Fruit fly (Drosophila melanogaster): Measurements from ENCODE around the gene Myb.

Myb gene

dm6 chrX:15841346-15841745, 16.3 kb downstream of the Myb start (continued):
- TF ChIP-seq CG4424 (GFP tag; optimal IDR thresholded peaks at IDR 0.05), result no peak
- no peak for TF ChIP-seq Gug (GFP tag; IDR thresholded peaks at IDR 0.05)
- TF ChIP-seq CG3726 (GFP tag; IDR thresholded peaks at IDR 0.05), result no peak
- TF ChIP-seq fu2 (GFP tag; optimal IDR thresholded peaks at IDR 0.05), result no peak
- peak; percentile 44; the same call in 1 of the 2 replicates for TF ChIP-seq hbn (GFP tag; IDR thresholded peaks at IDR 0.05; ENCODE audit: partially characterized antibody)
- peak; percentile 76 for TF ChIP-seq Scr (GFP tag; IDR thresholded peaks at IDR 0.05; ENCODE audit: partially characterized antibody)
- no peak for TF ChIP-seq Chrac-16 (GFP tag; optimal IDR thresholded peaks at IDR 0.05)
- TF ChIP-seq CG7963 (GFP tag; IDR thresholded peaks at IDR 0.05; ENCODE audit: partially characterized antibody), result peak; percentile 99
- TF ChIP-seq seq (GFP tag; IDR thresholded peaks at IDR 0.05), result no peak
- no peak for TF ChIP-seq PHDP (tag; optimal IDR thresholded peaks at IDR 0.05)
- TF ChIP-seq inv (GFP tag; IDR thresholded peaks at IDR 0.05; ENCODE audit: partially characterized antibody), result peak; percentile 82
- TF ChIP-seq D19B (GFP tag; optimal IDR thresholded peaks at IDR 0.05), result peak; percentile 81
- TF ChIP-seq Fer3 (tag; optimal IDR thresholded peaks at IDR 0.05), result no peak
- TF ChIP-seq CG13775 (GFP tag; optimal IDR thresholded peaks at IDR 0.05), result no peak
- TF ChIP-seq CG8388 (GFP tag; optimal IDR thresholded peaks at IDR 0.05), result no peak
- no peak for TF ChIP-seq CG17186 (GFP tag; optimal IDR thresholded peaks at IDR 0.05)
- no peak for TF ChIP-seq CG6813 (GFP tag; optimal IDR thresholded peaks at IDR 0.05)
- no peak for TF ChIP-seq tap (tag; optimal IDR thresholded peaks at IDR 0.05)
- TF ChIP-seq CG6791 (GFP tag; IDR thresholded peaks at IDR 0.05; ENCODE audit: partially characterized antibody), result peak; percentile 99
- TF ChIP-seq shn (GFP tag; optimal IDR thresholded peaks at IDR 0.05), result no peak
- no peak for TF ChIP-seq pho (GFP tag; optimal IDR thresholded peaks at IDR 0.05)
- peak; percentile 65; the same call in 3 of the 4 replicates for TF ChIP-seq Dll (GFP tag; IDR thresholded peaks at IDR 0.05; ENCODE audit: partially characterized antibody)
- no peak for TF ChIP-seq az2 (GFP tag; optimal IDR thresholded peaks at IDR 0.05)
- TF ChIP-seq yki (optimal IDR thresholded peaks at IDR 0.05), result no peak
- TF ChIP-seq Opbp (GFP tag; IDR thresholded peaks at IDR 0.05; ENCODE audit: partially characterized antibody), result peak; percentile 96; the same call in 2 of the 3 replicates
- no peak for TF ChIP-seq Aef1 (GFP tag; IDR thresholded peaks at IDR 0.05)
- no peak for TF ChIP-seq fd64A (GFP tag; optimal IDR thresholded peaks at IDR 0.05)
- TF ChIP-seq CG34224 (GFP tag; IDR thresholded peaks at IDR 0.05; ENCODE audit: partially characterized antibody), result peak; percentile 60; the same call in 2 of the 3 replicates
- peak; percentile 26 for TF ChIP-seq Sry-δ (GFP tag; optimal IDR thresholded peaks at IDR 0.05)
- TF ChIP-seq CG16813 (GFP tag; IDR thresholded peaks at IDR 0.05; ENCODE audit: partially characterized antibody), result peak; percentile 95
- TF ChIP-seq Dref (GFP tag; IDR thresholded peaks at IDR 0.05), result peak; percentile 37; the same call in 1 of the 2 replicates
- TF ChIP-seq run (tag; optimal IDR thresholded peaks at IDR 0.05), result no peak
- TF ChIP-seq Pdp1 (GFP tag; optimal IDR thresholded peaks at IDR 0.05), result no peak
- no peak for TF ChIP-seq CG4282 (GFP tag; optimal IDR thresholded peaks at IDR 0.05)
- TF ChIP-seq nerfin-2 (GFP tag; IDR thresholded peaks at IDR 0.05; ENCODE audit: partially characterized antibody), result peak; percentile 96
- no peak for TF ChIP-seq klu (GFP tag; IDR thresholded peaks at IDR 0.05)
- peak; percentile 98 for TF ChIP-seq mld (GFP tag; IDR thresholded peaks at IDR 0.05; ENCODE audit: partially characterized antibody)
- no peak for TF ChIP-seq CG8924 (tag; optimal IDR thresholded peaks at IDR 0.05)
- no peak for TF ChIP-seq Antp (GFP tag; optimal IDR thresholded peaks at IDR 0.05)
- no peak for TF ChIP-seq phol (tag; optimal IDR thresholded peaks at IDR 0.05)
- TF ChIP-seq dysf (GFP tag; IDR thresholded peaks at IDR 0.05), result no peak
- TF ChIP-seq Lpt (GFP tag; optimal IDR thresholded peaks at IDR 0.05), result no peak
- TF ChIP-seq CG14860 (GFP tag; IDR thresholded peaks at IDR 0.05; ENCODE audit: partially characterized antibody), result peak; percentile 98
- no peak for TF ChIP-seq kay (GFP tag; optimal IDR thresholded peaks at IDR 0.05)
- TF ChIP-seq CG3281 (GFP tag; optimal IDR thresholded peaks at IDR 0.05), result no peak
- TF ChIP-seq Adf1 (GFP tag; IDR thresholded peaks at IDR 0.05), result no peak
- TF ChIP-seq amos (GFP tag; IDR thresholded peaks at IDR 0.05; ENCODE audit: partially characterized antibody), result peak; percentile 70
- TF ChIP-seq tna (GFP tag; IDR thresholded peaks at IDR 0.05; ENCODE audit: partially characterized antibody), result peak; percentile 98
- TF ChIP-seq CG4328 (GFP tag; optimal IDR thresholded peaks at IDR 0.05), result no peak
- TF ChIP-seq CG1792 (GFP tag; optimal IDR thresholded peaks at IDR 0.05), result no peak
